Worm (Caenorhabditis elegans) whole organism, late embryonic: ENCODE results near the gene srt-63.

Experiments
- C38D4.7 ChIP-seq: fragments of 200-800 bp; sonication (Bioruptor generic); optimal IDR thresholded peaks from 2 replicates; lab custom pipeline; 2018; ENCODE audit warnings: mild to moderate bottlenecking, missing genetic modification characterization, moderate library complexity, missing compliant biosample characterization
- K02D7.2 ChIP-seq: sonication (generic microtip); optimal IDR thresholded peaks from 2 replicates; lab custom pipeline; 2017; ENCODE audit warnings: mild to moderate bottlenecking, missing genetic modification characterization, missing compliant biosample characterization
- K09A11.1 ChIP-seq: sonication (generic microtip); optimal IDR thresholded peaks from 2 replicates; lab custom pipeline; 2017; ENCODE audit warnings: antibody characterized with exemption, mild to moderate bottlenecking, missing genetic modification characterization, missing compliant biosample characterization; ENCODE audit not compliant: insufficient read depth
- ahr-1 ChIP-seq: sonication (generic microtip); optimal IDR thresholded peaks from 2 replicates; lab custom pipeline; 2016; ENCODE audit warnings: missing genetic modification characterization, missing compliant biosample characterization
- ceh-19 ChIP-seq: fragments of 200-800 bp; sonication (Bioruptor generic); optimal IDR thresholded peaks from 2 replicates; lab custom pipeline; 2018; ENCODE audit warnings: mild to moderate bottlenecking, missing genetic modification characterization, missing compliant biosample characterization
- ceh-22 ChIP-seq: sonication (generic microtip); optimal IDR thresholded peaks from 2 replicates; lab custom pipeline; 2017; ENCODE audit warnings: missing biosample characterization, missing genetic modification characterization
- ceh-24 ChIP-seq: sonication (generic microtip); optimal IDR thresholded peaks from 2 replicates; lab custom pipeline; 2016; ENCODE audit warnings: mild to moderate bottlenecking, missing genetic modification characterization, missing compliant biosample characterization
- ceh-31 ChIP-seq: sonication (generic microtip); optimal IDR thresholded peaks from 2 replicates; lab custom pipeline; 2016; ENCODE audit warnings: missing genetic modification characterization, missing compliant biosample characterization
- ceh-34 ChIP-seq: sonication (generic microtip); optimal IDR thresholded peaks from 2 replicates; lab custom pipeline; 2016; ENCODE audit warnings: mild to moderate bottlenecking, missing genetic modification characterization, missing compliant biosample characterization
- che-1 ChIP-seq: sonication (generic microtip); optimal IDR thresholded peaks from 2 replicates; lab custom pipeline; 2016; ENCODE audit warnings: mild to moderate bottlenecking, missing genetic modification characterization, missing compliant biosample characterization
- dve-1 ChIP-seq: sonication (generic microtip); optimal IDR thresholded peaks from 2 replicates; lab custom pipeline; 2017; ENCODE audit warnings: antibody characterized with exemption, mild to moderate bottlenecking, missing genetic modification characterization, missing compliant biosample characterization
- elt-4 ChIP-seq: sonication (generic microtip); optimal IDR thresholded peaks from 2 replicates; lab custom pipeline; 2016; ENCODE audit warnings: missing genetic modification characterization, missing compliant biosample characterization
- ets-4 ChIP-seq: sonication (generic microtip); optimal IDR thresholded peaks from 2 replicates; lab custom pipeline; 2016; ENCODE audit warnings: missing genetic modification characterization, missing compliant biosample characterization
- fkh-10 ChIP-seq: fragments of 150-350 bp; optimal IDR thresholded peaks from 2 replicates; lab custom pipeline; 2014; ENCODE audit warnings: missing biosample characterization, missing genetic modification reagents, missing genetic modification characterization
- hlh-13 ChIP-seq: fragments of 200-800 bp; sonication (Bioruptor generic); optimal IDR thresholded peaks from 2 replicates; lab custom pipeline; 2018; ENCODE audit warnings: mild to moderate bottlenecking, missing genetic modification characterization, missing compliant biosample characterization
- hlh-15 ChIP-seq: sonication (generic microtip); optimal IDR thresholded peaks from 2 replicates; lab custom pipeline; 2016; ENCODE audit warnings: missing genetic modification characterization, missing compliant biosample characterization
- hlh-30 ChIP-seq: sonication (generic microtip); optimal IDR thresholded peaks from 2 replicates; lab custom pipeline; 2017; ENCODE audit warnings: antibody characterized with exemption, missing genetic modification characterization, missing compliant biosample characterization; ENCODE audit not compliant: insufficient read depth
- hlh-6 ChIP-seq: sonication (generic microtip); optimal IDR thresholded peaks from 2 replicates; lab custom pipeline; 2016; ENCODE audit warnings: missing genotype, missing genetic modification characterization, missing compliant biosample characterization
- mec-3 ChIP-seq: sonication (generic microtip); optimal IDR thresholded peaks from 2 replicates; lab custom pipeline; 2016; ENCODE audit warnings: borderline replicate concordance, missing genetic modification characterization, missing compliant biosample characterization
- nhr-232 ChIP-seq: sonication (generic microtip); optimal IDR thresholded peaks from 2 replicates; lab custom pipeline; 2016; ENCODE audit warnings: missing genetic modification characterization, missing compliant biosample characterization
- npax-4 ChIP-seq: sonication (generic microtip); optimal IDR thresholded peaks from 2 replicates; lab custom pipeline; 2016; ENCODE audit warnings: missing genetic modification characterization, missing compliant biosample characterization
- odd-2 ChIP-seq: sonication (generic microtip); optimal IDR thresholded peaks from 2 replicates; lab custom pipeline; 2017; ENCODE audit warnings: antibody characterized with exemption, mild to moderate bottlenecking, missing genetic modification characterization, missing compliant biosample characterization
- pag-3 ChIP-seq: sonication (generic microtip); optimal IDR thresholded peaks from 2 replicates; lab custom pipeline; 2016; ENCODE audit warnings: missing compliant biosample characterization, missing genetic modification characterization, borderline replicate concordance
- pax-1 ChIP-seq: fragments of 150-350 bp; optimal IDR thresholded peaks from 2 replicates; lab custom pipeline; 2014; ENCODE audit warnings: missing biosample characterization, missing genetic modification characterization
- pqm-1 ChIP-seq: sonication (generic microtip); optimal IDR thresholded peaks from 2 replicates; lab custom pipeline; 2016; ENCODE audit warnings: missing genetic modification characterization, missing compliant biosample characterization
- pros-1 ChIP-seq: fragments of 150-350 bp; optimal IDR thresholded peaks from 2 replicates; lab custom pipeline; 2014; ENCODE audit warnings: missing biosample characterization, missing genetic modification reagents, missing genetic modification characterization
- sdc-2 ChIP-seq: sonication (generic microtip); optimal IDR thresholded peaks from 2 replicates; lab custom pipeline; 2016; ENCODE audit warnings: missing genotype, missing genetic modification characterization, missing compliant biosample characterization
- sox-2 ChIP-seq: fragments of 200-800 bp; sonication (Bioruptor generic); IDR thresholded peaks from 2 replicates; pipeline ENCODE4 v1.3.6; 2022; ENCODE audit warnings: missing genetic modification reagents, missing genetic modification characterization, missing compliant biosample characterization
- sox-4 ChIP-seq: sonication (generic microtip); optimal IDR thresholded peaks from 2 replicates; lab custom pipeline; 2017; ENCODE audit warnings: mild to moderate bottlenecking, missing genetic modification characterization, inconsistent platforms, missing compliant biosample characterization
- syd-9 ChIP-seq: sonication (generic microtip); optimal IDR thresholded peaks from 2 replicates; lab custom pipeline; 2016; ENCODE audit warnings: mild to moderate bottlenecking, missing genetic modification characterization, moderate library complexity, missing compliant biosample characterization
- tbx-2 ChIP-seq: sonication (generic microtip); optimal IDR thresholded peaks from 2 replicates; lab custom pipeline; 2016; ENCODE audit warnings: missing genetic modification characterization, missing compliant biosample characterization
- ttx-3 ChIP-seq: sonication (generic microtip); optimal IDR thresholded peaks from 2 replicates; lab custom pipeline; 2016; ENCODE audit warnings: missing genetic modification reagents, missing genetic modification characterization, missing compliant biosample characterization
- unc-42 ChIP-seq: sonication (generic microtip); optimal IDR thresholded peaks from 2 replicates; lab custom pipeline; 2016; ENCODE audit warnings: missing genotype, missing genetic modification characterization, missing compliant biosample characterization
- unc-55 ChIP-seq: sonication (generic microtip); optimal IDR thresholded peaks from 2 replicates; lab custom pipeline; 2017; ENCODE audit warnings: missing biosample characterization, missing genetic modification reagents, missing genetic modification characterization
- ztf-16 ChIP-seq: sonication (generic microtip); optimal IDR thresholded peaks from 2 replicates; lab custom pipeline; 2017; ENCODE audit warnings: missing genetic modification characterization, missing compliant biosample characterization

Gene srt-63

DNA sequence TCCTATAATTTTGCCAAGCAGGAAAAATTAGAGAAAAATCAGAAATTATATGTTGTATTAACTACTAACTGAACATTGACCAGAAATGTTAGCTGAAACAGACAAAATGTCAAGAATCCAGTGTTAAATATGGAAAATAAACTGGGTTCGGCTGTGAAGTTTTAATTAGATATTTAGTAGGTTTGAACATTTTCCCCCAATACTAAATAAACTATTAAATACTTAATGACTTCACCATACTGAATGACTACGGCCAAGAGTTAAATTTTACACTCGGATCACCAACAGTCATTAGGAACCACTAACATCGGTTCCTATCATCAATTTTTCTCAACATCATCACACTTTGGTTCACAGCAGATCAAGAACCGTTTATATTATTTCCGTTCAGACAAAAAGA lies 39.4 kb upstream of the srt-63 start:
- no peak for TF ChIP-seq unc-55
- no peak for TF ChIP-seq ztf-16 (tag; lab: Kevin White, UChicago)
- no peak for TF ChIP-seq tbx-2 (tag; lab: Kevin White, UChicago)
- TF ChIP-seq K02D7.2 (tag; lab: Kevin White, UChicago) = no peak
- no peak for TF ChIP-seq syd-9 (tag; lab: Kevin White, UChicago)
- no peak for TF ChIP-seq ttx-3
- TF ChIP-seq odd-2 (tag; lab: Kevin White, UChicago) = no peak
- TF ChIP-seq ceh-22 (tag; lab: Kevin White, UChicago) = no peak
- no peak for TF ChIP-seq unc-42 (tag; lab: Kevin White, UChicago)
- no peak for TF ChIP-seq pros-1
- TF ChIP-seq pax-1 (tag; lab: Kevin White, UChicago) = no peak
- no peak for TF ChIP-seq ceh-24 (tag; lab: Kevin White, UChicago)
- TF ChIP-seq elt-4 = no peak

DNA sequence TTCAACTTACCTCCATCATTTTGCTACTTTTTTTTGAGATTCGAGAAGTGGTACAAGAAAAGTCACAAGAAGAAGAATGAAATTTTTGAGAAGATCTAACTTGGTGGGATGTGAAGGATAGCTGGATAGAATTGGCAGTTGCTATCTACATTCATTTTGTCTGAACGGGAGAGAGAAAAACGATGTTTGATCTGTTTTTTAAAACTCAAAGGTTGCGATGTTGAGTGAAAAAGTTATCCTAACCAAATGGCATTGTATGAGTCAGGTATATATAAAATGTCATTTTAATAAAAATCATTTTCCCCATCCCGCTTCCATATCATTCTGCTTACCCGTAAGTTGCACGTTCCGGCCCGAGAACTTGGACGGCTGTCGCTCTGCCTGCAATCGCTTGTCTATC lies 33.3 kb upstream of the srt-63 start, which contains the start of gene F35F10.6:
TSS of gene F35F10.6 (minus strand) at position 101 of the 400 bp plus-strand sequence.
- TF ChIP-seq odd-2 (tag; lab: Kevin White, UChicago) = no peak
- no peak for TF ChIP-seq fkh-10 (GFP tag; lab: Kevin White, UChicago)
- no peak for TF ChIP-seq che-1
- TF ChIP-seq hlh-30 = no peak
- TF ChIP-seq dve-1 (tag; lab: Kevin White, UChicago) = no peak
- TF ChIP-seq hlh-15 (tag; lab: Kevin White, UChicago) = no peak
- TF ChIP-seq nhr-232 (tag; lab: Kevin White, UChicago) = no peak
- no peak for TF ChIP-seq C38D4.7 (GFP tag; lab: Kevin White, UChicago)
- no peak for TF ChIP-seq sdc-2 (tag; lab: Kevin White, UChicago)
- TF ChIP-seq ceh-22 (tag; lab: Kevin White, UChicago) = no peak
- no peak for TF ChIP-seq syd-9 (tag; lab: Kevin White, UChicago)
- TF ChIP-seq K02D7.2 (tag; lab: Kevin White, UChicago) = no peak
- TF ChIP-seq npax-4 (tag; lab: Kevin White, UChicago) = no peak
- no peak for TF ChIP-seq mec-3 (tag; lab: Kevin White, UChicago)
- TF ChIP-seq K09A11.1 (tag; lab: Kevin White, UChicago) = no peak
- TF ChIP-seq ztf-16 (tag; lab: Kevin White, UChicago) = no peak
- TF ChIP-seq ahr-1 = no peak

DNA sequence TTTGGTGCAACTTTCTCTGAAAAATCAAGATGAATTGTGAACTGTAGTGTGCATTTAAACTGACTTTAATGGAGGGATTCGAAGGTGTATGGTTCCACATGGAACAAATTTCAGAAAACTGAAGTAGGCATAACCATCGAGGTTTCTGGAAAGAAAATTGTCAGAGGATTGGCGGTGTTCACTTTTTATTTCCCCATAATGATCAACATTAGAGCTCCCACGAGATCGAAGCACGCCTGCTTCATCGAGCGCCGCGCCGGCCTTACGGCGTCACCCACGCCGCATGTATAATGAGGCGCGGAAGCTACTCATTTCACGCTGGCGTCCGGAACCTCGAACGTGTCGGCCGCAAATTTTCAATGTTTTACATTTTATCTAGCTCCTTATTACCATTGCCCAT lies 32.2 kb upstream of the srt-63 start:
- TF ChIP-seq pag-3 (tag; lab: Kevin White, UChicago) (no peak), sdc-2 (tag; lab: Kevin White, UChicago) (no peak), hlh-15 (tag; lab: Kevin White, UChicago) (no peak), unc-55 (no peak), sox-2 (GFP tag; lab: Robert Waterston, UW) (no peak), fkh-10 (GFP tag; lab: Kevin White, UChicago) (no peak), ceh-31 (no peak)
- TF ChIP-seq, all 69 proteins: peak for 0

DNA sequence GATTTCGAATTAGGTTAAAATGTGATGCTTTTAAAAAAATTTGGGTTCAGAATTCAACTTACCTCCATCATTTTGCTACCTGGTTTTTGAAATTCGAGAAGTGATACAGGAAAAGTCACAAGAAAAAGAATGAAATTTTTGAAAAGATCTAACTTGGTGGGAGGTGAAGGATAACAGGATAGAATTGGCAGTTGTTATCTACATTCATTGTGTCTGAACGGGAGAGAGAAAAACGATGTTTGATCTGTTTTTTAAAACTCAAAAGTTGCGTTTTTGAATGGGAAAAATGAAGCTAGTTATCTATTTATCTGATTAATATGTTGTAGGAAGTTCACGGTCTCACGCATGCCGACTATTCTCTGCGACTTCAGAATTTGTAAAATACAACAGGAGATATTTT lies 31.4 kb upstream of the srt-63 start, which contains the start of gene F35F10.7:
TSS of gene F35F10.7 (minus strand) at position 101 of the 400 bp plus-strand sequence.
- TF ChIP-seq hlh-30 (no peak), ahr-1 (no peak), hlh-13 (GFP tag; lab: Kevin White, UChicago) (no peak), nhr-232 (tag; lab: Kevin White, UChicago) (no peak), ceh-24 (tag; lab: Kevin White, UChicago) (no peak), sox-4 (tag; lab: Kevin White, UChicago) (no peak), ceh-34 (tag; lab: Kevin White, UChicago) (no peak), ceh-22 (tag; lab: Kevin White, UChicago) (no peak), odd-2 (tag; lab: Kevin White, UChicago) (no peak), C38D4.7 (GFP tag; lab: Kevin White, UChicago) (no peak), hlh-6 (no peak), pqm-1 (tag; lab: Kevin White, UChicago) (no peak), ets-4 (tag; lab: Kevin White, UChicago) (no peak), ceh-19 (GFP tag; lab: Kevin White, UChicago) (no peak), K09A11.1 (tag; lab: Kevin White, UChicago) (no peak)
